Worm (Caenorhabditis elegans): ENCODE measurements around the gene F14H3.12.

ce11 chrV:16099441-16099840 is 24.3 kb upstream of the F14H3.12 start, which contains the start of gene str-7:
- TF ChIP-seq ama-1 (optimal IDR thresholded peaks at IDR 0.05) (no peak), hnd-1 (tag; optimal IDR thresholded peaks at IDR 0.05) (no peak), B0310.2 (tag; optimal IDR thresholded peaks at IDR 0.05) (no peak), scrt-1 (GFP tag; IDR thresholded peaks at IDR 0.05) (no peak), flt-1 (GFP tag; IDR thresholded peaks at IDR 0.05) (no peak), ceh-13 (GFP tag; optimal IDR thresholded peaks at IDR 0.05) (no peak), ceh-36 (tag; optimal IDR thresholded peaks at IDR 0.05) (no peak), tbx-37 (GFP tag; conservative IDR thresholded peaks at IDR 0.05) (no peak), tra-4 (tag; optimal IDR thresholded peaks at IDR 0.05) (no peak)
